Fruit fly (Drosophila melanogaster) Kc167 (cell line): ENCODE results near the gene CG14253.

Source experiments
- Myc ChIP-seq: fragments of >200 bp; optimal IDR thresholded peaks from 2 replicates; lab custom pipeline; 2017; ENCODE audit warnings: missing external identifiers
- Sin3A ChIP-seq: fragments of >200 bp; optimal IDR thresholded peaks from 2 replicates; lab custom pipeline; 2018; ENCODE audit warnings: missing external identifiers
- h ChIP-seq: fragments of >200 bp; optimal IDR thresholded peaks from 3 replicates; lab custom pipeline; 2018; ENCODE audit warnings: missing external identifiers
- insv ChIP-seq: fragments of >200 bp; optimal IDR thresholded peaks from 3 replicates; lab custom pipeline; 2018; ENCODE audit warnings: missing external identifiers
- psq ChIP-seq: fragments of >200 bp; optimal IDR thresholded peaks from 2 replicates; lab custom pipeline; 2017; ENCODE audit warnings: missing external identifiers
- ttk ChIP-seq: sonication (Bioruptor generic); optimal IDR thresholded peaks from 2 replicates; lab custom pipeline; 2017; ENCODE audit warnings: missing external identifiers

DNA sequence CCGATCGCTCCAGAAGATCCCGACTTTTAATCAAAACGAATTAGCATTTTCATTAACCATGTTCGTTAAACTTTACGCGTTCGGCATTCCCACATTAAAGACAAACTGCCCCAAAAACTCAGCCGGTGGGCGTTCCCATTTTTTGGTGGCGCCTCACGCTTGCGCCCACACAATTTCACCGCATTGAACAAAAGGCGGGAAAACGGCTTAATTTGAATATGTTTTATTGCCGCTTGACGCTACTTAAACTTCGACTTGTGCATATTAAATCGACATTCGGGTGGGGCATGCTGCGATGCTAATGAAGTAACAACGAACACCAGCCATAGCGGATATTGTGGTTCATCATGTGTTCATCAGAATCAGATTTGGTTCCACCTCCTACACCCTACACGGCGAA, 41.8 kb upstream of the CG14253 start:
- TF ChIP-seq insv (lab: Kevin White, UChicago) (no peak), psq (lab: Kevin White, UChicago) (no peak), Sin3A (no peak), ttk (lab: Kevin White, UChicago) (no peak), Myc (lab: Kevin White, UChicago) (no peak), h (lab: Kevin White, UChicago) (no peak)
